Worm (Caenorhabditis elegans): ENCODE data around the gene str-56.
"Not testable (repeated sequence)": the region's sequence is repeated elsewhere in the genome, so short reads cannot be mapped to it uniquely, and the experiment has no call there.

Gene str-56

ce11 chrV:15833622-15834021, 38.8 kb upstream of the str-56 start, which contains the start of gene srbc-54:
srbc-54 (minus strand) TSS chrV:15833722.
- TF ChIP-seq nhr-237 (tag; optimal IDR thresholded peaks at IDR 0.05) (no peak), Y105C5A.15 (GFP tag; IDR thresholded peaks at IDR 0.05) (no peak), lin-29 (GFP tag; IDR thresholded peaks at IDR 0.05) (no peak), lin-39 (tag; optimal IDR thresholded peaks at IDR 0.05) (no peak), unc-62 (GFP tag; optimal IDR thresholded peaks at IDR 0.05 in 1 of 2) (no peak), unc-62 (tag; optimal IDR thresholded peaks at IDR 0.05) (no peak), gei-8 (GFP tag; optimal IDR thresholded peaks at IDR 0.05) (no peak), snpc-4 (tag; optimal IDR thresholded peaks at IDR 0.05) (no peak), ceh-62 (tag; optimal IDR thresholded peaks at IDR 0.05) (no peak), D1046.2 (GFP tag; IDR thresholded peaks at IDR 0.05) (no peak), egl-27 (tag; optimal IDR thresholded peaks at IDR 0.05) (no peak), F10B5.3 (tag; optimal IDR thresholded peaks at IDR 0.05) (no peak), ces-1 (GFP tag; optimal IDR thresholded peaks at IDR 0.05) (no peak), ceh-44 (GFP tag; IDR thresholded peaks at IDR 0.05) (no peak), nhr-10 (tag; optimal IDR thresholded peaks at IDR 0.05) (no peak), nhr-77 (tag; optimal IDR thresholded peaks at IDR 0.05) (no peak), attf-4 (tag; optimal IDR thresholded peaks at IDR 0.05) (no peak), ztf-11 (tag; optimal IDR thresholded peaks at IDR 0.05) (no peak)

- TF ChIP-seq aha-1 (tag), result peak; percentile 51
- TF ChIP-seq php-3 (GFP tag; IDR thresholded peaks at IDR 0.05), result no peak
- no peak for TF ChIP-seq F26F4.8 (GFP tag; conservative IDR thresholded peaks at IDR 0.05)
- no peak for TF ChIP-seq dpl-1 (GFP tag; optimal IDR thresholded peaks at IDR 0.05)
Measured at ce11 chrV:15841095-15841494, 31.3 kb upstream of the str-56 start, which contains the start of gene srh-149. srh-149 (minus strand) TSS chrV:15841195.

- TF ChIP-seq unc-62 (GFP tag; optimal IDR thresholded peaks at IDR 0.05 in 1 of 2), result peak in 1 of 2 experiments; percentile 48
- TF ChIP-seq unc-62 (tag; optimal IDR thresholded peaks at IDR 0.05), result not testable (repeated sequence)
Measured at ce11 chrV:15850276-15850811, 22.0 kb upstream of the str-56 start, which contains the start of gene srh-147. srh-147 (minus strand) TSS chrV:15850326.

- TF ChIP-seq zip-2 (tag; optimal IDR thresholded peaks at IDR 0.05) (no peak), ceh-32 (tag; optimal IDR thresholded peaks at IDR 0.05; ENCODE audit: poor library complexity) (no peak), lin-39 (tag; optimal IDR thresholded peaks at IDR 0.05) (no peak), daf-19 (GFP tag; conservative IDR thresholded peaks at IDR 0.05) (no peak), ztf-11 (tag; optimal IDR thresholded peaks at IDR 0.05) (no peak), ZK546.5 (tag; optimal IDR thresholded peaks at IDR 0.05) (no peak)
Measured at ce11 chrV:15858292-15858691, 14.1 kb upstream of the str-56 start, which contains the start of gene srh-148. srh-148 (minus strand) TSS chrV:15858392.

- TF ChIP-seq hlh-30 (tag; optimal IDR thresholded peaks at IDR 0.05; ENCODE audit: insufficient read depth) (no peak), zip-11 (GFP tag; IDR thresholded peaks at IDR 0.05) (no peak), nhr-10 (tag; optimal IDR thresholded peaks at IDR 0.05) (no peak), zag-1 (tag; optimal IDR thresholded peaks at IDR 0.05) (no peak)
Measured at ce11 chrV:15862599-15862998, 9.8 kb upstream of the str-56 start, which contains the start of gene srz-12. srz-12 (minus strand) TSS chrV:15862699.

- TF ChIP-seq aha-1 (tag) (peak; percentile 46), attf-4 (tag; optimal IDR thresholded peaks at IDR 0.05) (no peak), dpl-1 (GFP tag; optimal IDR thresholded peaks at IDR 0.05) (no peak), hif-1 (tag; optimal IDR thresholded peaks at IDR 0.05) (no peak), hlh-11 (tag; optimal IDR thresholded peaks at IDR 0.05) (no peak), saeg-2 (GFP tag; IDR thresholded peaks at IDR 0.05) (no peak)
Measured at ce11 chrV:15863042-15863441, 9.3 kb upstream of the str-56 start, which contains the start of gene srh-299. srh-299 (plus strand) TSS chrV:15863342.

Measured in whole organism, L4 larva.